Fruit fly (Drosophila melanogaster) S2 (cell line): Measurements from ENCODE around the gene RhoGAP5A.

Experiments
- CG8478 ChIP-seq: fragments of >200 bp; optimal IDR thresholded peaks from 2 replicates; lab custom pipeline; 2018
- CTCF ChIP-seq, 2 experiments: fragments of >200 bp; optimal IDR thresholded peaks; 2 replicates each; lab custom pipeline; 2018

DNA sequence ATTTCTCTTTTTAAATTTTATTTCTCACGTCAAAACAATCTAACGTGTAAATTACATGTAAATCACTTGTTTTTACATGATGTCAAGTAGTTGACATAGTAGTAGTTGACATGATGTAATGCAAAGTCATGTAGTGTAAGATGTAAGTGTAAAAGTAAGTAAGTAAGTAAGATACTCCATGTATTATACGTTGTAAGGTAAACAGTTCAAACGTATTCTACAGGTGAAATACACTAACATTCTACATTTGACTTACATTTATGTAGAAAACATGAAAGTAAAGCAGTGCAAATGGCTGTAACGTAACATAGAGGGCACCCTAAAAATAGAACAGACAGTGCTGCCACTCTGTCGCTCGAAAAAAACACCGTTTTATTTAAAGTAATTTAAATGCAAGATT, 5.6 kb downstream of the RhoGAP5A start:
- TF ChIP-seq CG8478 (lab: Kevin White, UChicago) (no peak), CTCF (optimal IDR thresholded peaks at IDR 0.05; lab: Kevin White, UChicago) (peak; percentile 90 to 95)
